Worm (Caenorhabditis elegans): ENCODE results near the gene btf-1.

ce11 chrII:13183228-13183755 lies 16.7 kb upstream of the btf-1 start, which contains the start of the genes W09H1.4 and his-73:
- no peak for TF ChIP-seq lin-15B (tag; optimal IDR thresholded peaks at IDR 0.05)
- TF ChIP-seq snpc-1.2 (GFP tag; IDR thresholded peaks at IDR 0.05): no peak
- no peak for TF ChIP-seq saeg-2 (GFP tag; IDR thresholded peaks at IDR 0.05)
- TF ChIP-seq nhr-10 (tag; optimal IDR thresholded peaks at IDR 0.05): no peak
- no peak for TF ChIP-seq rbr-2 (tag; optimal IDR thresholded peaks at IDR 0.05)
- no peak for TF ChIP-seq fos-1 (tag; optimal IDR thresholded peaks at IDR 0.05)
- TF ChIP-seq lin-38 (GFP tag; IDR thresholded peaks at IDR 0.05): no peak
- no peak for TF ChIP-seq ceh-32 (tag; optimal IDR thresholded peaks at IDR 0.05; ENCODE audit: poor library complexity)
- no peak for TF ChIP-seq aly-2 (tag; optimal IDR thresholded peaks at IDR 0.05)
- TF ChIP-seq spr-1 (tag; optimal IDR thresholded peaks at IDR 0.05): no peak
- no peak for TF ChIP-seq skn-1 (tag; optimal IDR thresholded peaks at IDR 0.05)

All from whole organism, L4 larva.